Worm (Caenorhabditis elegans) whole organism, late embryonic: ENCODE data around the gene F28B1.2.

Source experiments
- C08G9.2 ChIP-seq: sonication (generic microtip); optimal IDR thresholded peaks from 2 replicates; lab custom pipeline; 2016; ENCODE audit warnings: mild to moderate bottlenecking, missing genetic modification characterization, moderate library complexity, missing compliant biosample characterization
- F13H6.1 ChIP-seq: sonication (generic microtip); optimal IDR thresholded peaks from 2 replicates; lab custom pipeline; 2016; ENCODE audit warnings: missing genetic modification characterization, missing compliant biosample characterization
- K09A11.1 ChIP-seq: sonication (generic microtip); optimal IDR thresholded peaks from 2 replicates; lab custom pipeline; 2017; ENCODE audit warnings: antibody characterized with exemption, mild to moderate bottlenecking, missing genetic modification characterization, missing compliant biosample characterization; ENCODE audit not compliant: insufficient read depth
- ahr-1 ChIP-seq: sonication (generic microtip); optimal IDR thresholded peaks from 2 replicates; lab custom pipeline; 2016; ENCODE audit warnings: missing genetic modification characterization, missing compliant biosample characterization
- ama-1 ChIP-seq: fragments of 150-350 bp; optimal IDR thresholded peaks from 2 replicates; lab custom pipeline; 2014
- ceh-14 ChIP-seq: sonication (generic microtip); optimal IDR thresholded peaks from 2 replicates; lab custom pipeline; 2016; ENCODE audit warnings: missing genotype, missing genetic modification characterization, missing compliant biosample characterization
- ceh-22 ChIP-seq: sonication (generic microtip); optimal IDR thresholded peaks from 2 replicates; lab custom pipeline; 2017; ENCODE audit warnings: missing biosample characterization, missing genetic modification characterization
- ceh-24 ChIP-seq: sonication (generic microtip); optimal IDR thresholded peaks from 2 replicates; lab custom pipeline; 2016; ENCODE audit warnings: mild to moderate bottlenecking, missing genetic modification characterization, missing compliant biosample characterization
- ceh-30 ChIP-seq: fragments of 150-350 bp; optimal IDR thresholded peaks from 2 replicates; lab custom pipeline; 2014; ENCODE audit warnings: missing biosample characterization, missing genetic modification characterization
- ceh-34 ChIP-seq: sonication (generic microtip); optimal IDR thresholded peaks from 2 replicates; lab custom pipeline; 2016; ENCODE audit warnings: mild to moderate bottlenecking, missing genetic modification characterization, missing compliant biosample characterization
- ceh-45 ChIP-seq: fragments of 200-800 bp; sonication (Bioruptor generic); IDR thresholded peaks from 2 replicates; pipeline ENCODE4 v1.3.6; 2022; ENCODE audit warnings: missing genetic modification reagents, missing genetic modification characterization, missing compliant biosample characterization
- ceh-48 ChIP-seq: sonication (generic microtip); optimal IDR thresholded peaks from 2 replicates; lab custom pipeline; 2016; ENCODE audit warnings: missing genetic modification characterization, inconsistent platforms, missing compliant biosample characterization
- ceh-6 ChIP-seq: fragments of 200-800 bp; sonication (Bioruptor generic); optimal IDR thresholded peaks from 2 replicates; lab custom pipeline; 2018; ENCODE audit warnings: mild to moderate bottlenecking, missing genetic modification characterization, missing compliant biosample characterization
- ceh-9 ChIP-seq: sonication (generic microtip); optimal IDR thresholded peaks from 2 replicates; lab custom pipeline; 2016; ENCODE audit warnings: mild to moderate bottlenecking, missing genetic modification characterization, inconsistent platforms, missing compliant biosample characterization
- dmd-4 ChIP-seq: sonication (generic microtip); optimal IDR thresholded peaks from 2 replicates; lab custom pipeline; 2016; ENCODE audit warnings: borderline replicate concordance, missing genetic modification characterization, missing compliant biosample characterization
- dve-1 ChIP-seq: sonication (generic microtip); optimal IDR thresholded peaks from 2 replicates; lab custom pipeline; 2017; ENCODE audit warnings: antibody characterized with exemption, mild to moderate bottlenecking, missing genetic modification characterization, missing compliant biosample characterization
- elt-2 ChIP-seq: sonication (generic microtip); optimal IDR thresholded peaks from 2 replicates; lab custom pipeline; 2016; ENCODE audit warnings: missing genetic modification reagents, missing genetic modification characterization, missing compliant biosample characterization
- eyg-1 ChIP-seq: sonication (generic microtip); optimal IDR thresholded peaks from 2 replicates; lab custom pipeline; 2016; ENCODE audit warnings: missing genotype, missing genetic modification characterization, missing compliant biosample characterization
- fkh-10 ChIP-seq: fragments of 150-350 bp; optimal IDR thresholded peaks from 2 replicates; lab custom pipeline; 2014; ENCODE audit warnings: missing biosample characterization, missing genetic modification reagents, missing genetic modification characterization
- gmeb-2 ChIP-seq: sonication (generic microtip); optimal IDR thresholded peaks from 2 replicates; lab custom pipeline; 2016; ENCODE audit warnings: missing genetic modification characterization, inconsistent platforms, missing compliant biosample characterization
- hlh-13 ChIP-seq: fragments of 200-800 bp; sonication (Bioruptor generic); optimal IDR thresholded peaks from 2 replicates; lab custom pipeline; 2018; ENCODE audit warnings: mild to moderate bottlenecking, missing genetic modification characterization, missing compliant biosample characterization
- hlh-15 ChIP-seq: sonication (generic microtip); optimal IDR thresholded peaks from 2 replicates; lab custom pipeline; 2016; ENCODE audit warnings: missing genetic modification characterization, missing compliant biosample characterization
- hlh-6 ChIP-seq: sonication (generic microtip); optimal IDR thresholded peaks from 2 replicates; lab custom pipeline; 2016; ENCODE audit warnings: missing genotype, missing genetic modification characterization, missing compliant biosample characterization
- lim-6 ChIP-seq: sonication (generic microtip); optimal IDR thresholded peaks from 2 replicates; lab custom pipeline; 2016; ENCODE audit warnings: missing genetic modification characterization, missing compliant biosample characterization
- lin-11 ChIP-seq: fragments of 200-800 bp; sonication (Bioruptor generic); optimal IDR thresholded peaks from 2 replicates; lab custom pipeline; 2018; ENCODE audit warnings: mild to moderate bottlenecking, missing genetic modification characterization, missing compliant biosample characterization
- madf-2 ChIP-seq: sonication (generic microtip); optimal IDR thresholded peaks from 2 replicates; lab custom pipeline; 2017; ENCODE audit warnings: missing genetic modification characterization, missing compliant biosample characterization
- mec-3 ChIP-seq: sonication (generic microtip); optimal IDR thresholded peaks from 2 replicates; lab custom pipeline; 2016; ENCODE audit warnings: borderline replicate concordance, missing genetic modification characterization, missing compliant biosample characterization
- pag-3 ChIP-seq: sonication (generic microtip); optimal IDR thresholded peaks from 2 replicates; lab custom pipeline; 2016; ENCODE audit warnings: missing compliant biosample characterization, missing genetic modification characterization, borderline replicate concordance
- pat-9 ChIP-seq: fragments of 200-800 bp; sonication (Bioruptor generic); optimal IDR thresholded peaks from 2 replicates; lab custom pipeline; 2018; ENCODE audit warnings: mild to moderate bottlenecking, missing genetic modification characterization, moderate library complexity, missing compliant biosample characterization
- pax-1 ChIP-seq: fragments of 150-350 bp; optimal IDR thresholded peaks from 2 replicates; lab custom pipeline; 2014; ENCODE audit warnings: missing biosample characterization, missing genetic modification characterization
- pha-2 ChIP-seq: sonication (generic microtip); optimal IDR thresholded peaks from 2 replicates; lab custom pipeline; 2017; ENCODE audit warnings: mild to moderate bottlenecking, missing genetic modification characterization, missing compliant biosample characterization
- pqm-1 ChIP-seq: sonication (generic microtip); optimal IDR thresholded peaks from 2 replicates; lab custom pipeline; 2016; ENCODE audit warnings: missing genetic modification characterization, missing compliant biosample characterization
- rnt-1 ChIP-seq: sonication (generic microtip); optimal IDR thresholded peaks from 2 replicates; lab custom pipeline; 2016; ENCODE audit warnings: missing genetic modification characterization, missing compliant biosample characterization
- ttx-3 ChIP-seq: sonication (generic microtip); optimal IDR thresholded peaks from 2 replicates; lab custom pipeline; 2016; ENCODE audit warnings: missing genetic modification reagents, missing genetic modification characterization, missing compliant biosample characterization
- unc-42 ChIP-seq: sonication (generic microtip); optimal IDR thresholded peaks from 2 replicates; lab custom pipeline; 2016; ENCODE audit warnings: missing genotype, missing genetic modification characterization, missing compliant biosample characterization
- unc-55 ChIP-seq: sonication (generic microtip); optimal IDR thresholded peaks from 2 replicates; lab custom pipeline; 2017; ENCODE audit warnings: missing biosample characterization, missing genetic modification reagents, missing genetic modification characterization
- unc-86 ChIP-seq: sonication (generic microtip); optimal IDR thresholded peaks from 2 replicates; lab custom pipeline; 2016; ENCODE audit warnings: missing genetic modification characterization, missing compliant biosample characterization
- zip-5 ChIP-seq: sonication (generic microtip); optimal IDR thresholded peaks from 2 replicates; lab custom pipeline; 2016; ENCODE audit warnings: missing genetic modification characterization, missing compliant biosample characterization
- ztf-16 ChIP-seq: sonication (generic microtip); optimal IDR thresholded peaks from 2 replicates; lab custom pipeline; 2017; ENCODE audit warnings: missing genetic modification characterization, missing compliant biosample characterization

F28B1.2 gene

DNA sequence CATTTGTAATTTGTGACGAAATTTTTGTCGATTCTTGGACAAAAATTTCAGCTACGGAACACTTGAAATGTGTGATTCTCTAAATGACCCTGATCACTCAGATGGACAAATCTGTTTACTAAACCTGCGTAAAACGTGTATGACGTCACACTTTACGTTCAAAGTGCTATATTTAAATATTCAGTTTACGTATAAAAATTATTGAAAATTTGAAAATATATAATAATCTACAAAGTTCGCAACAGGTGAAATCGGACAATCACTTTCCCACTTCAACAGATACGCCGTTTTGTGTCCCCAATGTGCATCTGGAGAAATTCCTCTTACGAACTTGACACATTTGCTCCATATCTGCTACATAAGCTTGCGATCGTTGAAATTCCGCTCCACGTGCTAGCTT, 39.4 kb upstream of the F28B1.2 start, which contains the start of gene srh-131:
srh-131 (plus strand) TSS at position 301 of the 400 bp plus-strand sequence.
- TF ChIP-seq mec-3 (tag; lab: Kevin White, UChicago) (no peak), madf-2 (no peak), ceh-9 (tag; lab: Kevin White, UChicago) (no peak), zip-5 (no peak), eyg-1 (no peak), rnt-1 (no peak), pax-1 (tag; lab: Kevin White, UChicago) (no peak), hlh-13 (GFP tag; lab: Kevin White, UChicago) (no peak), ahr-1 (tag; lab: Kevin White, UChicago) (no peak), ztf-16 (tag; lab: Kevin White, UChicago) (no peak), gmeb-2 (tag; lab: Kevin White, UChicago) (no peak), pat-9 (tag; lab: Kevin White, UChicago) (no peak), pag-3 (tag; lab: Kevin White, UChicago) (no peak), F13H6.1 (tag; lab: Kevin White, UChicago) (no peak), ceh-48 (tag; lab: Kevin White, UChicago) (no peak), unc-42 (tag; lab: Kevin White, UChicago) (no peak), unc-86 (tag; lab: Kevin White, UChicago) (no peak)

DNA sequence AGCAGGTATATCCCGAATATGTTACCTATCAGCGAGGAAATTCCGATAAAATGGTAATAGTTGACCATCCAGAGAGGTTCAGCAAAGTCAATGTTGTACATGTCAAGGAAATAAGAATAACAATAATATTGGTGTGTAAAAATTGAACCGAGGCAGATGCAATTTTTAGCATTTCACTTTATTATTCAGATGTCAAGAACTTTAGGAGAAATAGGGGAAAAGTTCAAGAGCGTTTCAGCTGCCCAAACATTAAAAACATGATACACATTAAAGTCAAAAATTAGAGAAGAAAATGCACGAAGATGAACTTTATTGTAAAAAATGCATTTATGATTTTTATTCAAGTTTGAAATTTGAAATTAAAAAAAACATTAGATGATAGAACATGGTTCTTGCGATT, 36.3 kb upstream of the F28B1.2 start, which contains the start of gene sri-69:
sri-69 (minus strand) TSS at position 101 of the 400 bp plus-strand sequence.
- TF ChIP-seq gmeb-2 (tag; lab: Kevin White, UChicago), result no peak
- TF ChIP-seq ceh-9 (tag; lab: Kevin White, UChicago), result no peak
- TF ChIP-seq pqm-1 (tag; lab: Kevin White, UChicago), result no peak
- no peak for TF ChIP-seq pat-9 (tag; lab: Kevin White, UChicago)
- TF ChIP-seq ama-1, result no peak
- no peak for TF ChIP-seq unc-86 (tag; lab: Kevin White, UChicago)
- no peak for TF ChIP-seq K09A11.1 (tag; lab: Kevin White, UChicago)
- TF ChIP-seq ceh-14 (tag; lab: Kevin White, UChicago), result no peak
- no peak for TF ChIP-seq dve-1 (tag; lab: Kevin White, UChicago)
- TF ChIP-seq unc-55 (GFP tag; lab: Kevin White, UChicago), result no peak
- no peak for TF ChIP-seq ceh-48 (tag; lab: Kevin White, UChicago)
- no peak for TF ChIP-seq eyg-1
- TF ChIP-seq C08G9.2 (tag; lab: Kevin White, UChicago), result no peak
- TF ChIP-seq ceh-6, result no peak
- no peak for TF ChIP-seq elt-2 (tag; lab: Kevin White, UChicago)
- TF ChIP-seq pax-1 (tag; lab: Kevin White, UChicago), result no peak

DNA sequence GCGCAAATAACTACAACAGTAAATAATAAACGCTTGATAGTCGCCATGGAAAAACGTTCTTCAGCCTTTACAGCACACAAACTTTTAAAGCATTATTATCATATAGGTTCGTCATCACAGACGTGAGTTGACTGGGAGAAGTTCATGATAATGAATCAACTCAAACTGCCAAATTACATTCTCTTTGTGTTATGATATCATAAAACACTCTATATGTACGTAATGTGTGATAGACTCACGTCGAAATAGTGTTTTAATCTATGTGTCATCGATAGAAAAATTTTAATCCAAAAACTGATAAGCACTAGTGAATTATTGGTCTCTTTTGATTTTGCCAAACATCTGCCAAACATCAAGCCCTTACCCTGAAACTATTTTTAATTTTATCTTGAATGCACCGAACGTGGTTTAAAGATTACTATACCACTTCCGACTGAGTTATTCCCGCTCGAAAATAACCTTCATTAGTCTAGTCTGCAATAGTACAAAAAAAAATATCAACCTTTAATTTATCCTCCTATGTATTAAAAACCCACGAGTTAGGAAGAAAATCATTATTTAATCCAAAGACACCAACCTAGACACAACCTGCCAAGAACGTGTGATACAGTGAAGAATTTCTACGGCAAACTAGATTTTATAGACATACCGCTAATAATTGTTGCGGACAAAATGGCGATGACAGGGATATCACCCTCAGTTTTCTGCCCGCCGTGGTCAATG, 35.1 kb upstream of the F28B1.2 start, which contains the start of the genes clc-12 and clec-240:
clc-12 (minus strand) TSS at position 47 of the 723 bp plus-strand sequence.
clec-240 (plus strand) TSS at position 673 of the 723 bp plus-strand sequence.
- no peak for TF ChIP-seq ttx-3 (tag; lab: Kevin White, UChicago)
- TF ChIP-seq lim-6 (tag; lab: Kevin White, UChicago), result no peak
- TF ChIP-seq dmd-4 (tag; lab: Kevin White, UChicago), result no peak
- no peak for TF ChIP-seq fkh-10 (GFP tag; lab: Kevin White, UChicago)
- TF ChIP-seq ceh-24 (tag; lab: Kevin White, UChicago), result no peak
- TF ChIP-seq hlh-15 (tag; lab: Kevin White, UChicago), result no peak
- TF ChIP-seq C08G9.2 (tag; lab: Kevin White, UChicago), result no peak
- TF ChIP-seq ceh-45 (GFP tag; lab: Robert Waterston, UW), result no peak
- TF ChIP-seq gmeb-2 (tag; lab: Kevin White, UChicago), result no peak
- no peak for TF ChIP-seq ama-1
- TF ChIP-seq rnt-1, result no peak
- no peak for TF ChIP-seq pha-2 (tag; lab: Kevin White, UChicago)
- no peak for TF ChIP-seq F13H6.1 (tag; lab: Kevin White, UChicago)
- TF ChIP-seq pqm-1 (tag; lab: Kevin White, UChicago), result no peak
- TF ChIP-seq hlh-6 (tag; lab: Kevin White, UChicago), result no peak
- no peak for TF ChIP-seq lin-11 (tag; lab: Kevin White, UChicago)
- TF ChIP-seq ceh-34 (tag; lab: Kevin White, UChicago), result no peak
- no peak for TF ChIP-seq ceh-22 (tag; lab: Kevin White, UChicago)
- TF ChIP-seq ceh-30 (tag; lab: Kevin White, UChicago), result no peak
- TF ChIP-seq mec-3 (tag; lab: Kevin White, UChicago), result no peak
